Worm (Caenorhabditis elegans): ENCODE data around the gene sysm-1.

sysm-1 gene

ce11 chrII:9108905-9109551 lies 26.0 kb upstream of the sysm-1 start, which contains the start of gene T24H10.4 (continued):
- no peak for TF ChIP-seq nfya-1 (tag; optimal IDR thresholded peaks at IDR 0.05; ENCODE audit: borderline replicate concordance, insufficient read depth)
- TF ChIP-seq ceh-100 (GFP tag; IDR thresholded peaks at IDR 0.05) = no peak
- TF ChIP-seq dox-1 (GFP tag; IDR thresholded peaks at IDR 0.05) = no peak
- no peak for TF ChIP-seq ceh-91 (GFP tag; IDR thresholded peaks at IDR 0.05)
- no peak for TF ChIP-seq F10E7.11 (tag; optimal IDR thresholded peaks at IDR 0.05)
- no peak for TF ChIP-seq Y53G8AR.9 (GFP tag; conservative IDR thresholded peaks at IDR 0.05)
- 0 out of 2 replicates have a peak, but pooled peaks have one; percentile 45 for TF ChIP-seq zfh-2 (GFP tag; conservative IDR thresholded peaks at IDR 0.05)
- TF ChIP-seq F57C9.4 (tag; optimal IDR thresholded peaks at IDR 0.05) = no peak
- TF ChIP-seq mcd-1 (GFP tag; IDR thresholded peaks at IDR 0.05) = no peak
- TF ChIP-seq egl-44 (GFP tag; IDR thresholded peaks at IDR 0.05) = no peak
- no peak for TF ChIP-seq K11D2.4 (GFP tag; IDR thresholded peaks at IDR 0.05)
- peak; percentile 64 for TF ChIP-seq madf-8 (GFP tag; conservative IDR thresholded peaks at IDR 0.05)
- TF ChIP-seq rpc-1 (optimal IDR thresholded peaks at IDR 0.05) = no peak
- no peak for TF ChIP-seq rpc-1 (tag; optimal IDR thresholded peaks at IDR 0.05)
- no peak for TF ChIP-seq ccch-3 (GFP tag; optimal IDR thresholded peaks at IDR 0.05)
- no peak for TF ChIP-seq bed-1 (GFP tag; IDR thresholded peaks at IDR 0.05)
- no peak for TF ChIP-seq Y95B8A.8 (GFP tag; IDR thresholded peaks at IDR 0.05)
- no peak for TF ChIP-seq T26A5.8 (tag; optimal IDR thresholded peaks at IDR 0.05)
- no peak for TF ChIP-seq hrde-1 (tag; optimal IDR thresholded peaks at IDR 0.05; ENCODE audit: borderline replicate concordance)
- TF ChIP-seq let-526 (GFP tag; IDR thresholded peaks at IDR 0.05) = no peak
- no peak for TF ChIP-seq nhr-80 (tag; optimal IDR thresholded peaks at IDR 0.05)
- no peak for TF ChIP-seq mel-28 (tag; optimal IDR thresholded peaks at IDR 0.05; ENCODE audit: borderline replicate concordance)
- no peak for TF ChIP-seq gei-17 (GFP tag; optimal IDR thresholded peaks at IDR 0.05)
- TF ChIP-seq hmg-1.2 (GFP tag; IDR thresholded peaks at IDR 0.05) = no peak
- TF ChIP-seq ztf-28 (GFP tag; IDR thresholded peaks at IDR 0.05) = no peak
- TF ChIP-seq lsl-1 (GFP tag; optimal IDR thresholded peaks at IDR 0.05) = peak; percentile 77
- no peak for TF ChIP-seq atf-7 (tag; optimal IDR thresholded peaks at IDR 0.05)
- no peak for TF ChIP-seq B0336.3 (GFP tag; IDR thresholded peaks at IDR 0.05)
- no peak for TF ChIP-seq Y53F4B.3 (GFP tag; IDR thresholded peaks at IDR 0.05)
- no peak for TF ChIP-seq cebp-2 (GFP tag; IDR thresholded peaks at IDR 0.05)
- TF ChIP-seq rec-8 (tag; optimal IDR thresholded peaks at IDR 0.05) = no peak
- peak; percentile 65 for TF ChIP-seq madf-6 (GFP tag; IDR thresholded peaks at IDR 0.05)
- no peak for TF ChIP-seq dpl-1 (GFP tag; optimal IDR thresholded peaks at IDR 0.05)
- no peak for TF ChIP-seq ceh-79 (tag; optimal IDR thresholded peaks at IDR 0.05)
- TF ChIP-seq ama-1 (optimal IDR thresholded peaks at IDR 0.05) = no peak
- TF ChIP-seq ama-1 (GFP tag; optimal IDR thresholded peaks at IDR 0.05) = no peak
- no peak for TF ChIP-seq somi-1 (GFP tag; optimal IDR thresholded peaks at IDR 0.05)
- TF ChIP-seq F57A8.1 (GFP tag; optimal IDR thresholded peaks at IDR 0.05) = no peak
- TF ChIP-seq ztf-26 (tag; optimal IDR thresholded peaks at IDR 0.05) = no peak
- no peak for TF ChIP-seq sdz-38 (tag; optimal IDR thresholded peaks at IDR 0.05)
- no peak for TF ChIP-seq nhr-179 (tag; optimal IDR thresholded peaks at IDR 0.05)
- no peak for TF ChIP-seq ets-4 (GFP tag; optimal IDR thresholded peaks at IDR 0.05)
- TF ChIP-seq hlh-26 (GFP tag; conservative IDR thresholded peaks at IDR 0.05) = no peak
- peak; percentile 63 for TF ChIP-seq xnd-1 (tag; optimal IDR thresholded peaks at IDR 0.05)
- no peak for TF ChIP-seq mes-4 (tag; optimal IDR thresholded peaks at IDR 0.05)
- TF ChIP-seq ztf-6 (GFP tag; IDR thresholded peaks at IDR 0.05) = no peak
- TF ChIP-seq F52B5.7 (tag; optimal IDR thresholded peaks at IDR 0.05) = no peak
- TF ChIP-seq ztf-22 (GFP tag; optimal IDR thresholded peaks at IDR 0.05) = no peak
- no peak for TF ChIP-seq pha-4 (tag; optimal IDR thresholded peaks at IDR 0.05)
- no peak for TF ChIP-seq nhr-27 (tag; optimal IDR thresholded peaks at IDR 0.05)
